Worm (Caenorhabditis elegans) whole organism, late embryonic: ENCODE measurements around the gene npr-40.

Source experiments
- madf-2 ChIP-seq: sonication (generic microtip); optimal IDR thresholded peaks from 2 replicates; lab custom pipeline; 2017; ENCODE audit warnings: missing genetic modification characterization, missing compliant biosample characterization
- nhr-11 ChIP-seq: fragments of 150-350 bp; optimal IDR thresholded peaks from 2 replicates; lab custom pipeline; 2014; ENCODE audit warnings: missing biosample characterization, missing genetic modification characterization
- pat-9 ChIP-seq: fragments of 200-800 bp; sonication (Bioruptor generic); optimal IDR thresholded peaks from 2 replicates; lab custom pipeline; 2018; ENCODE audit warnings: mild to moderate bottlenecking, missing genetic modification characterization, moderate library complexity, missing compliant biosample characterization
- pha-4 ChIP-seq: fragments of 150-350 bp; optimal IDR thresholded peaks from 2 replicates; lab custom pipeline; 2018; ENCODE audit warnings: missing biosample characterization, missing genetic modification reagents, missing genetic modification characterization

ce11 chrX:14959393-14960073 lies 40.9 kb downstream of the npr-40 start:
- no peak for TF ChIP-seq pat-9
- TF ChIP-seq nhr-11 (tag; lab: Kevin White, UChicago), result no peak
- no peak for TF ChIP-seq pha-4 (tag; lab: Kevin White, UChicago)
- TF ChIP-seq madf-2 (tag; lab: Kevin White, UChicago), result no peak
